Worm (Caenorhabditis elegans) whole organism, L3 larva: Measurements from ENCODE around the gene ugt-1.

Source experiments
- R02D3.7 ChIP-seq: fragments of 150-350 bp; optimal IDR thresholded peaks from 2 replicates; lab custom pipeline; 2014; ENCODE audit warnings: missing biosample characterization, missing genetic modification characterization
- ZK546.5 ChIP-seq: sonication (generic microtip); optimal IDR thresholded peaks from 2 replicates; lab custom pipeline; 2017; ENCODE audit warnings: missing biosample characterization, missing genetic modification characterization
- aly-2 ChIP-seq: fragments of 150-350 bp; optimal IDR thresholded peaks from 2 replicates; lab custom pipeline; 2014; ENCODE audit warnings: missing biosample characterization, missing genetic modification characterization
- ceh-82 ChIP-seq: fragments of 150-350 bp; optimal IDR thresholded peaks from 2 replicates; lab custom pipeline; 2014; ENCODE audit warnings: missing biosample characterization, missing genetic modification characterization
- ceh-9 ChIP-seq: sonication (generic microtip); optimal IDR thresholded peaks from 2 replicates; lab custom pipeline; 2018; ENCODE audit warnings: missing biosample characterization, missing genetic modification characterization
- elt-2 ChIP-seq: sonication (generic microtip); optimal IDR thresholded peaks from 2 replicates; lab custom pipeline; 2016; ENCODE audit warnings: missing genetic modification reagents, mild to moderate bottlenecking, missing genetic modification characterization, missing compliant biosample characterization
- elt-3 ChIP-seq, 3 experiments: fragments of 150-350 bp in 1 of 3; sonication (generic microtip) in 2 of 3; optimal IDR thresholded peaks; 2 replicates in 2 of 3; 4 replicates in 1 of 3; lab custom pipeline; 2014 to 2017; ENCODE audit warnings: missing biosample characterization in 3 of 3, missing genetic modification characterization in 3 of 3
- fos-1 ChIP-seq: fragments of 150-350 bp; optimal IDR thresholded peaks from 2 replicates; lab custom pipeline; 2014; ENCODE audit warnings: missing biosample characterization, missing genetic modification characterization
- nhr-12 ChIP-seq: fragments of 150-350 bp; optimal IDR thresholded peaks from 2 replicates; lab custom pipeline; 2014; ENCODE audit warnings: missing biosample characterization, missing genetic modification characterization
- nhr-28 ChIP-seq: fragments of 150-350 bp; optimal IDR thresholded peaks from 2 replicates; lab custom pipeline; 2014; ENCODE audit warnings: missing biosample characterization, missing genetic modification characterization
- nhr-76 ChIP-seq: fragments of 150-350 bp; sonication (generic microtip); optimal IDR thresholded peaks from 5 replicates; lab custom pipeline; 2014; ENCODE audit warnings: missing biosample characterization, missing genetic modification characterization
- pha-4 ChIP-seq: fragments of 150-350 bp; optimal IDR thresholded peaks from 2 replicates; lab custom pipeline; 2014; ENCODE audit warnings: missing biosample characterization, missing genetic modification reagents, missing genetic modification characterization
- pqm-1 ChIP-seq: fragments of 150-350 bp; optimal IDR thresholded peaks from 2 replicates; lab custom pipeline; 2017; ENCODE audit warnings: missing biosample characterization, missing genetic modification characterization, inconsistent platforms
- ztf-11 ChIP-seq: fragments of 150-350 bp; optimal IDR thresholded peaks from 2 replicates; lab custom pipeline; 2014; ENCODE audit warnings: missing biosample characterization, missing genetic modification characterization

ce11 chrV:10355773-10356335, 39.6 kb upstream of the ugt-1 start, which contains the start of gene sluh-7:
- TF ChIP-seq nhr-28 (tag; lab: Kevin White, UChicago) (no peak), ceh-9 (tag; lab: Kevin White, UChicago) (no peak), ZK546.5 (tag; lab: Kevin White, UChicago) (no peak), pha-4 (tag; lab: Kevin White, UChicago) (peak; percentile 92), nhr-12 (no peak), elt-3 (tag; optimal IDR thresholded peaks at IDR 0.05; lab: Kevin White, UChicago) (no peak), ztf-11 (tag; lab: Kevin White, UChicago) (no peak), elt-2 (tag; lab: Kevin White, UChicago) (peak; percentile 28), fos-1 (tag; lab: Kevin White, UChicago) (no peak), aly-2 (tag; lab: Kevin White, UChicago) (no peak), nhr-76 (tag; lab: Kevin White, UChicago) (no peak), ceh-82 (tag; lab: Kevin White, UChicago) (no peak), pqm-1 (tag; lab: Kevin White, UChicago) (no peak), R02D3.7 (tag; lab: Kevin White, UChicago) (peak; percentile 24)
